Comparison of ENCODE assay signal across 1 fruit fly cellular context in genomic region chr3L:510823-511227, dm6.
TF ChIP-seq lines count a peak whose summit lies in the region.

No protein-coding gene starts in this region.

TF ChIP-seq in whole organism, embryonic, 481 proteins besides CTCF, POLR2A, EP300 and RAD21 (continued from another document and continues in another):
- no peak for TF ChIP-seq Abd-B (GFP tag; optimal IDR thresholded peaks at IDR 0.05; lab: Kevin White, UChicago)
- no peak for TF ChIP-seq da (GFP tag; optimal IDR thresholded peaks at IDR 0.05; lab: Kevin White, UChicago)
- TF ChIP-seq Deaf1 (tag; optimal IDR thresholded peaks at IDR 0.05; lab: Kevin White, UChicago): peak; percentile 76
- no peak for TF ChIP-seq Camta (GFP tag; optimal IDR thresholded peaks at IDR 0.05; lab: Kevin White, UChicago)
- no peak for TF ChIP-seq CG3163 (GFP tag; optimal IDR thresholded peaks at IDR 0.05; lab: Kevin White, UChicago)
- no peak for TF ChIP-seq bcd (GFP tag; optimal IDR thresholded peaks at IDR 0.05; lab: Kevin White, UChicago)
- TF ChIP-seq fru (optimal IDR thresholded peaks at IDR 0.05; lab: Kevin White, UChicago): no peak
- TF ChIP-seq CG16813 (GFP tag; IDR thresholded peaks at IDR 0.05; lab: Robert Waterston, UW; ENCODE audit: partially characterized antibody): no peak
- no peak for TF ChIP-seq unpg (GFP tag; optimal IDR thresholded peaks at IDR 0.05; lab: Kevin White, UChicago)
- no peak for TF ChIP-seq onecut (GFP tag; IDR thresholded peaks at IDR 0.05; lab: Robert Waterston, UW)
- no peak for TF ChIP-seq CG10267 (tag; optimal IDR thresholded peaks at IDR 0.05; lab: Kevin White, UChicago)
- no peak for TF ChIP-seq CG15011 (GFP tag; optimal IDR thresholded peaks at IDR 0.05; lab: Kevin White, UChicago)
- no peak for TF ChIP-seq CG7357 (GFP tag; IDR thresholded peaks at IDR 0.05; lab: Robert Waterston, UW)
- TF ChIP-seq knrl (GFP tag; IDR thresholded peaks at IDR 0.05; lab: Robert Waterston, UW; ENCODE audit: partially characterized antibody): no peak
- no peak for TF ChIP-seq cas (GFP tag; IDR thresholded peaks at IDR 0.05; lab: Robert Waterston, UW)
- TF ChIP-seq CG12659 (GFP tag; optimal IDR thresholded peaks at IDR 0.05; lab: Kevin White, UChicago): no peak
- no peak for TF ChIP-seq chif (GFP tag; optimal IDR thresholded peaks at IDR 0.05; lab: Kevin White, UChicago)
- no peak for TF ChIP-seq pan (optimal IDR thresholded peaks at IDR 0.05; lab: Kevin White, UChicago)
- TF ChIP-seq pan (GFP tag; optimal IDR thresholded peaks at IDR 0.05 in 1 of 2, IDR thresholded peaks at IDR 0.05 in 1 of 2): peak in 1 of 2 experiments; percentile 32
- no peak for TF ChIP-seq CG5180 (GFP tag; optimal IDR thresholded peaks at IDR 0.05; lab: Kevin White, UChicago)
- no peak for TF ChIP-seq CG8388 (GFP tag; optimal IDR thresholded peaks at IDR 0.05; lab: Kevin White, UChicago)
- TF ChIP-seq CG13296 (GFP tag; optimal IDR thresholded peaks at IDR 0.05; lab: Kevin White, UChicago): peak; percentile 10
- no peak for TF ChIP-seq CG12104 (GFP tag; optimal IDR thresholded peaks at IDR 0.05; lab: Kevin White, UChicago)
- TF ChIP-seq Nf-YA (GFP tag; IDR thresholded peaks at IDR 0.05; lab: Robert Waterston, UW): no peak
- TF ChIP-seq Fer1 (GFP tag; optimal IDR thresholded peaks at IDR 0.05; lab: Kevin White, UChicago): peak; percentile 29
- TF ChIP-seq CG1233 (GFP tag; optimal IDR thresholded peaks at IDR 0.05; lab: Kevin White, UChicago): no peak
- TF ChIP-seq mld (GFP tag; IDR thresholded peaks at IDR 0.05; lab: Robert Waterston, UW; ENCODE audit: partially characterized antibody): no peak
- TF ChIP-seq Six4 (GFP tag; optimal IDR thresholded peaks at IDR 0.05; lab: Kevin White, UChicago): no peak
- no peak for TF ChIP-seq CG2129 (GFP tag; IDR thresholded peaks at IDR 0.05; lab: Robert Waterston, UW; ENCODE audit: partially characterized antibody)
- no peak for TF ChIP-seq CG13287 (GFP tag; IDR thresholded peaks at IDR 0.05; lab: Robert Waterston, UW; ENCODE audit: partially characterized antibody)
- no peak for TF ChIP-seq ham (GFP tag; IDR thresholded peaks at IDR 0.05; lab: Robert Waterston, UW)
- TF ChIP-seq vvl (GFP tag; IDR thresholded peaks at IDR 0.05; lab: Robert Waterston, UW): peak; percentile 67; the same call in 1 of the 2 replicates
- TF ChIP-seq CG12744 (GFP tag; optimal IDR thresholded peaks at IDR 0.05; lab: Kevin White, UChicago): no peak
- 0 out of 2 replicates have a peak, but pooled peaks have one; percentile 49 for TF ChIP-seq Awh (GFP tag; IDR thresholded peaks at IDR 0.05; lab: Robert Waterston, UW)
- no peak for TF ChIP-seq CG14050 (GFP tag; IDR thresholded peaks at IDR 0.05; lab: Robert Waterston, UW)
- no peak for TF ChIP-seq fd102C (GFP tag; optimal IDR thresholded peaks at IDR 0.05; lab: Kevin White, UChicago)
- no peak for TF ChIP-seq CG34224 (GFP tag; IDR thresholded peaks at IDR 0.05; lab: Robert Waterston, UW; ENCODE audit: partially characterized antibody)
- TF ChIP-seq Optix (GFP tag; IDR thresholded peaks at IDR 0.05; lab: Robert Waterston, UW): no peak
- no peak for TF ChIP-seq CG10321 (GFP tag; IDR thresholded peaks at IDR 0.05; lab: Robert Waterston, UW)
- peak; percentile 43 for TF ChIP-seq CG15269 (tag; optimal IDR thresholded peaks at IDR 0.05; lab: Kevin White, UChicago)
- TF ChIP-seq fu2 (GFP tag; optimal IDR thresholded peaks at IDR 0.05; lab: Kevin White, UChicago): no peak
- peak; percentile 10 for TF ChIP-seq Hmr (GFP tag; optimal IDR thresholded peaks at IDR 0.05; lab: Kevin White, UChicago)
- TF ChIP-seq lbe (GFP tag; optimal IDR thresholded peaks at IDR 0.05; lab: Kevin White, UChicago): no peak
- TF ChIP-seq twi (tag; optimal IDR thresholded peaks at IDR 0.05; lab: Kevin White, UChicago): peak; percentile 36
- no peak for TF ChIP-seq Spps (tag; optimal IDR thresholded peaks at IDR 0.05; lab: Kevin White, UChicago)
- TF ChIP-seq CG11695 (GFP tag; IDR thresholded peaks at IDR 0.05; lab: Robert Waterston, UW): no peak
- TF ChIP-seq hbn (GFP tag; IDR thresholded peaks at IDR 0.05; lab: Robert Waterston, UW; ENCODE audit: partially characterized antibody): no peak
- TF ChIP-seq psq (GFP tag; optimal IDR thresholded peaks at IDR 0.05; lab: Kevin White, UChicago): peak; percentile 78
- TF ChIP-seq Hr78 (GFP tag; optimal IDR thresholded peaks at IDR 0.05; lab: Kevin White, UChicago): peak in 1 of 2 experiments; percentile 66
- TF ChIP-seq CG13424 (tag; optimal IDR thresholded peaks at IDR 0.05; lab: Kevin White, UChicago): no peak
- no peak for TF ChIP-seq CG17912 (GFP tag; optimal IDR thresholded peaks at IDR 0.05; lab: Kevin White, UChicago)
- no peak for TF ChIP-seq lola (GFP tag; optimal IDR thresholded peaks at IDR 0.05; lab: Kevin White, UChicago)
- TF ChIP-seq luna (GFP tag; optimal IDR thresholded peaks at IDR 0.05; lab: Kevin White, UChicago): no peak
- TF ChIP-seq crc (GFP tag; optimal IDR thresholded peaks at IDR 0.05; lab: Kevin White, UChicago): no peak
- no peak for TF ChIP-seq CG7928 (GFP tag; optimal IDR thresholded peaks at IDR 0.05; lab: Kevin White, UChicago)
- no peak for TF ChIP-seq CG13624 (GFP tag; optimal IDR thresholded peaks at IDR 0.05; lab: Kevin White, UChicago)
- no peak for TF ChIP-seq grau (tag; optimal IDR thresholded peaks at IDR 0.05; lab: Kevin White, UChicago)
- TF ChIP-seq CG12071 (GFP tag; optimal IDR thresholded peaks at IDR 0.05; lab: Kevin White, UChicago): no peak
- TF ChIP-seq dmrt99B (tag; optimal IDR thresholded peaks at IDR 0.05; lab: Kevin White, UChicago): peak; percentile 40
- TF ChIP-seq sens (GFP tag; lab: Kevin White, UChicago): peak; percentile 54
- no peak for TF ChIP-seq CG10147 (GFP tag; optimal IDR thresholded peaks at IDR 0.05; lab: Kevin White, UChicago)
- no peak for TF ChIP-seq gt (GFP tag; IDR thresholded peaks at IDR 0.05; lab: Robert Waterston, UW)
- no peak for TF ChIP-seq dmrt11E (tag; optimal IDR thresholded peaks at IDR 0.05; lab: Kevin White, UChicago)
- TF ChIP-seq dm (GFP tag; optimal IDR thresholded peaks at IDR 0.05; lab: Kevin White, UChicago): no peak
- peak; percentile 2 for TF ChIP-seq CoRest (tag; optimal IDR thresholded peaks at IDR 0.05; lab: Kevin White, UChicago)
- TF ChIP-seq Side (GFP tag; optimal IDR thresholded peaks at IDR 0.05; lab: Kevin White, UChicago): no peak
- no peak for TF ChIP-seq CG31365 (tag; optimal IDR thresholded peaks at IDR 0.05; lab: Kevin White, UChicago)
- 0 out of 3 replicates have a peak, but pooled peaks have one; percentile 34 for TF ChIP-seq so (GFP tag; IDR thresholded peaks at IDR 0.05; lab: Robert Waterston, UW)
- TF ChIP-seq lab (GFP tag; optimal IDR thresholded peaks at IDR 0.05; lab: Kevin White, UChicago): peak; percentile 44
- no peak for TF ChIP-seq CG30403 (GFP tag; optimal IDR thresholded peaks at IDR 0.05; lab: Kevin White, UChicago)
- TF ChIP-seq CG7786 (GFP tag; optimal IDR thresholded peaks at IDR 0.05; lab: Kevin White, UChicago): no peak
- TF ChIP-seq Atf6 (GFP tag; IDR thresholded peaks at IDR 0.05; lab: Robert Waterston, UW): 0 out of 2 replicates have a peak, but pooled peaks have one; percentile 31
- TF ChIP-seq CG8924 (tag; optimal IDR thresholded peaks at IDR 0.05; lab: Kevin White, UChicago): no peak
- no peak for TF ChIP-seq CG3407 (GFP tag; optimal IDR thresholded peaks at IDR 0.05; lab: Kevin White, UChicago)
- TF ChIP-seq sd (tag; optimal IDR thresholded peaks at IDR 0.05; lab: Kevin White, UChicago): peak; percentile 85
- TF ChIP-seq Scr (GFP tag; IDR thresholded peaks at IDR 0.05; lab: Robert Waterston, UW; ENCODE audit: partially characterized antibody): no peak
- no peak for TF ChIP-seq wdn (GFP tag; IDR thresholded peaks at IDR 0.05; lab: Robert Waterston, UW)
- TF ChIP-seq gem (tag; optimal IDR thresholded peaks at IDR 0.05; lab: Kevin White, UChicago): no peak
- no peak for TF ChIP-seq maf-S (GFP tag; optimal IDR thresholded peaks at IDR 0.05; lab: Kevin White, UChicago)
- TF ChIP-seq bowl (GFP tag; IDR thresholded peaks at IDR 0.05; lab: Robert Waterston, UW): no peak
- TF ChIP-seq ERR (GFP tag; optimal IDR thresholded peaks at IDR 0.05; lab: Kevin White, UChicago): no peak
- no peak for TF ChIP-seq Lim3 (GFP tag; IDR thresholded peaks at IDR 0.05; lab: Robert Waterston, UW)
- no peak for TF ChIP-seq sisA (GFP tag; IDR thresholded peaks at IDR 0.05; lab: Robert Waterston, UW)
- TF ChIP-seq pros (GFP tag; optimal IDR thresholded peaks at IDR 0.05; lab: Kevin White, UChicago): no peak
- peak; percentile 43; the same call in 1 of the 2 replicates for TF ChIP-seq CG14014 (GFP tag; IDR thresholded peaks at IDR 0.05; lab: Robert Waterston, UW)
- no peak for TF ChIP-seq nerfin-1 (tag; optimal IDR thresholded peaks at IDR 0.05; lab: Kevin White, UChicago)
- no peak for TF ChIP-seq Hr51 (GFP tag; optimal IDR thresholded peaks at IDR 0.05; lab: Kevin White, UChicago)
- no peak for TF ChIP-seq Dek (tag; optimal IDR thresholded peaks at IDR 0.05; lab: Kevin White, UChicago)
- no peak for TF ChIP-seq CG4617 (GFP tag; optimal IDR thresholded peaks at IDR 0.05; lab: Kevin White, UChicago; ENCODE audit: borderline replicate concordance)
- no peak for TF ChIP-seq trh (GFP tag; optimal IDR thresholded peaks at IDR 0.05; lab: Kevin White, UChicago)
- no peak for TF ChIP-seq cg (GFP tag; optimal IDR thresholded peaks at IDR 0.05; lab: Kevin White, UChicago)
- no peak for TF ChIP-seq CG17385 (GFP tag; optimal IDR thresholded peaks at IDR 0.05; lab: Kevin White, UChicago)
- no peak for TF ChIP-seq CG18619 (GFP tag; optimal IDR thresholded peaks at IDR 0.05; lab: Kevin White, UChicago)
- no peak for TF ChIP-seq tup (GFP tag; optimal IDR thresholded peaks at IDR 0.05; lab: Kevin White, UChicago)
- TF ChIP-seq Asciz (GFP tag; optimal IDR thresholded peaks at IDR 0.05; lab: Kevin White, UChicago): no peak
- TF ChIP-seq CG32767 (GFP tag; IDR thresholded peaks at IDR 0.05; lab: Robert Waterston, UW): no peak
- TF ChIP-seq zen2 (GFP tag; IDR thresholded peaks at IDR 0.05; lab: Robert Waterston, UW; ENCODE audit: partially characterized antibody): no peak
- no peak for TF ChIP-seq CG11398 (GFP tag; optimal IDR thresholded peaks at IDR 0.05; lab: Kevin White, UChicago)
- no peak for TF ChIP-seq HmgZ (tag; optimal IDR thresholded peaks at IDR 0.05; lab: Kevin White, UChicago)
- no peak for TF ChIP-seq org-1 (GFP tag; optimal IDR thresholded peaks at IDR 0.05; lab: Kevin White, UChicago)
- TF ChIP-seq eyg (GFP tag; optimal IDR thresholded peaks at IDR 0.05; lab: Kevin White, UChicago): no peak
- no peak for TF ChIP-seq CG7372 (GFP tag; IDR thresholded peaks at IDR 0.05; lab: Robert Waterston, UW)
- TF ChIP-seq amos (GFP tag; IDR thresholded peaks at IDR 0.05; lab: Robert Waterston, UW; ENCODE audit: partially characterized antibody): no peak
- no peak for TF ChIP-seq cato (GFP tag; optimal IDR thresholded peaks at IDR 0.05; lab: Kevin White, UChicago; ENCODE audit: borderline replicate concordance)
- no peak for TF ChIP-seq CG10209 (GFP tag; optimal IDR thresholded peaks at IDR 0.05; lab: Kevin White, UChicago)
- TF ChIP-seq Xrp1 (GFP tag; IDR thresholded peaks at IDR 0.05; lab: Robert Waterston, UW): no peak
- no peak for TF ChIP-seq unc-4 (GFP tag; IDR thresholded peaks at IDR 0.05; lab: Robert Waterston, UW; ENCODE audit: partially characterized antibody)
- TF ChIP-seq BtbVII (GFP tag; optimal IDR thresholded peaks at IDR 0.05; lab: Kevin White, UChicago): peak; percentile 19
- TF ChIP-seq Doc2 (GFP tag; IDR thresholded peaks at IDR 0.05; lab: Robert Waterston, UW): no peak
- no peak for TF ChIP-seq usp (GFP tag; optimal IDR thresholded peaks at IDR 0.05; lab: Kevin White, UChicago)
- no peak for TF ChIP-seq CG2120 (GFP tag; optimal IDR thresholded peaks at IDR 0.05; lab: Kevin White, UChicago)
- TF ChIP-seq pho (GFP tag; optimal IDR thresholded peaks at IDR 0.05; lab: Kevin White, UChicago): no peak
- TF ChIP-seq NFAT (GFP tag; IDR thresholded peaks at IDR 0.05; lab: Robert Waterston, UW): no peak
- no peak for TF ChIP-seq CG31441 (GFP tag; IDR thresholded peaks at IDR 0.05; lab: Robert Waterston, UW)
- TF ChIP-seq Lhr (GFP tag; optimal IDR thresholded peaks at IDR 0.05; lab: Kevin White, UChicago): no peak
- TF ChIP-seq ac (GFP tag; optimal IDR thresholded peaks at IDR 0.05; lab: Kevin White, UChicago): no peak
- TF ChIP-seq jumu (GFP tag; optimal IDR thresholded peaks at IDR 0.05; lab: Kevin White, UChicago): no peak
- no peak for TF ChIP-seq gsb-n (tag; optimal IDR thresholded peaks at IDR 0.05; lab: Kevin White, UChicago)
- TF ChIP-seq CG13775 (GFP tag; optimal IDR thresholded peaks at IDR 0.05; lab: Kevin White, UChicago): no peak
- TF ChIP-seq Oli (tag; optimal IDR thresholded peaks at IDR 0.05; lab: Kevin White, UChicago): no peak
- TF ChIP-seq HLH54F (GFP tag; optimal IDR thresholded peaks at IDR 0.05; lab: Kevin White, UChicago): no peak
- no peak for TF ChIP-seq CG42726 (GFP tag; IDR thresholded peaks at IDR 0.05; lab: Robert Waterston, UW; ENCODE audit: partially characterized antibody)
- TF ChIP-seq zfh2 (GFP tag; optimal IDR thresholded peaks at IDR 0.05; lab: Kevin White, UChicago): no peak
- no peak for TF ChIP-seq CG10431 (GFP tag; optimal IDR thresholded peaks at IDR 0.05; lab: Kevin White, UChicago)
- no peak for TF ChIP-seq Fer3 (tag; optimal IDR thresholded peaks at IDR 0.05; lab: Kevin White, UChicago)
- TF ChIP-seq Bteb2 (GFP tag; optimal IDR thresholded peaks at IDR 0.05; lab: Kevin White, UChicago): no peak
- no peak for TF ChIP-seq CG4854 (GFP tag; optimal IDR thresholded peaks at IDR 0.05; lab: Kevin White, UChicago)
- no peak for TF ChIP-seq CG1647 (GFP tag; optimal IDR thresholded peaks at IDR 0.05; lab: Kevin White, UChicago)
- TF ChIP-seq p53 (GFP tag; optimal IDR thresholded peaks at IDR 0.05; lab: Kevin White, UChicago): no peak
- TF ChIP-seq abd-A (tag; optimal IDR thresholded peaks at IDR 0.05; lab: Kevin White, UChicago): peak; percentile 52
- no peak for TF ChIP-seq ara (GFP tag; IDR thresholded peaks at IDR 0.05; lab: Robert Waterston, UW)
- no peak for TF ChIP-seq peb (GFP tag; IDR thresholded peaks at IDR 0.05; lab: Robert Waterston, UW)
- no peak for TF ChIP-seq CG43689 (GFP tag; IDR thresholded peaks at IDR 0.05; lab: Robert Waterston, UW)
- TF ChIP-seq scrt (GFP tag; optimal IDR thresholded peaks at IDR 0.05; lab: Kevin White, UChicago): peak; percentile 4
- TF ChIP-seq shn (GFP tag; optimal IDR thresholded peaks at IDR 0.05; lab: Kevin White, UChicago): no peak
- no peak for TF ChIP-seq CG10654 (GFP tag; optimal IDR thresholded peaks at IDR 0.05; lab: Kevin White, UChicago)
- no peak for TF ChIP-seq Sry-β (GFP tag; optimal IDR thresholded peaks at IDR 0.05; lab: Kevin White, UChicago)
